Worm (Caenorhabditis elegans) whole organism, late embryonic: ENCODE measurements around the gene C34D4.10.

Experiments used
- ceh-34 ChIP-seq: sonication (generic microtip); optimal IDR thresholded peaks from 2 replicates; lab custom pipeline; 2016; ENCODE audit warnings: mild to moderate bottlenecking, missing genetic modification characterization, missing compliant biosample characterization
- fkh-10 ChIP-seq: fragments of 150-350 bp; optimal IDR thresholded peaks from 2 replicates; lab custom pipeline; 2014; ENCODE audit warnings: missing biosample characterization, missing genetic modification reagents, missing genetic modification characterization
- lin-11 ChIP-seq: fragments of 200-800 bp; sonication (Bioruptor generic); optimal IDR thresholded peaks from 2 replicates; lab custom pipeline; 2018; ENCODE audit warnings: mild to moderate bottlenecking, missing genetic modification characterization, missing compliant biosample characterization

- TF ChIP-seq fkh-10 (GFP tag; lab: Kevin White, UChicago) (no peak), lin-11 (no peak), ceh-34 (tag; lab: Kevin White, UChicago) (no peak)
Measured at ce11 chrIV:7167983-7168760, 47.0 kb upstream of the C34D4.10 start, which contains the start of gene skr-16.
